Worm (Caenorhabditis elegans): ENCODE measurements around the gene tbx-36.

DNA sequence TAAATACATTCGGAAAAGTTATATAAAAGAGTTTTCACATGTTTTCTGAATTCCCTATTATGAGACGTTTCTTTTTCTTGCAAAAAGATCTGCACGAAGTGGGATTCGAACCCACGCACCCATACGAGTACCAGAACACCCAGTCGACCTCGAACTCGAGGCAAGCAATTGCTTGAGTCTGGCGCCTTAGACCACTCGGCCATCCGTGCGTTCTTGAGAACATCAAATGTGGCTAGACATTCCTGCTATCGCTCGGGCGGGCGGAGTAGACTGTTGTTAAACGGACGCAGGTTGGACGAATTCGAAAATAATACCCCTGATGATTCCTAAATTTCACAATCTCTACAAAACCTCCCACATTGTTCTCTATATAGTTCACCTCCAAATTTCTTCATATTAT, 22.0 kb upstream of the tbx-36 start:
- TF ChIP-seq med-1 (GFP tag; optimal IDR thresholded peaks at IDR 0.05; ENCODE audit: insufficient read depth) = no peak
- peak; percentile 77; the same call in 1 of the 2 replicates for TF ChIP-seq tab-1 (GFP tag; IDR thresholded peaks at IDR 0.05)
- no peak for TF ChIP-seq T22C8.4 (GFP tag; IDR thresholded peaks at IDR 0.05)
- TF ChIP-seq flt-1 (GFP tag; IDR thresholded peaks at IDR 0.05) = no peak; the same call in 1 of the 2 replicates
- TF ChIP-seq klf-2 (GFP tag; conservative IDR thresholded peaks at IDR 0.05) = no peak
- peak; percentile 46; the same call in 1 of the 2 replicates for TF ChIP-seq ref-1 (GFP tag; conservative IDR thresholded peaks at IDR 0.05)
- TF ChIP-seq cog-1 (tag; optimal IDR thresholded peaks at IDR 0.05) = no peak
